Fruit fly (Drosophila melanogaster): Measurements from ENCODE around the gene Pc.

- TF ChIP-seq CG8478 (optimal IDR thresholded peaks at IDR 0.05) (no peak), CTCF (optimal IDR thresholded peaks at IDR 0.05) (no peak)
These were observed 34.0 kb downstream of the Pc start for dm6 chr3L:21283795-21284194.

All from S2 (cell line).